Fruit fly (Drosophila melanogaster) whole organism, embryonic: ENCODE measurements around the gene Rbm13.

Source experiments
- CG12744 ChIP-seq: fragments of 200-800 bp; sonication (Bioruptor generic); optimal IDR thresholded peaks from 2 replicates; lab custom pipeline; 2016; ENCODE audit warnings: missing biosample characterization, missing genetic modification characterization
- CG34422 ChIP-seq: fragments of 200-800 bp; sonication (Bioruptor generic); IDR thresholded peaks from 3 replicates; pipeline ENCODE4 v1.3.6; 2022; ENCODE audit warnings: missing biosample characterization, missing genetic modification characterization
- CG7271 ChIP-seq: fragments of 200-800 bp; sonication (Bioruptor generic); optimal IDR thresholded peaks from 2 replicates; lab custom pipeline; 2018; ENCODE audit warnings: missing biosample characterization, mild to moderate bottlenecking, missing genetic modification characterization, moderate library complexity
- Fer1 ChIP-seq: fragments of 200-800 bp; sonication (Bioruptor generic); optimal IDR thresholded peaks from 2 replicates; lab custom pipeline; 2017; ENCODE audit warnings: missing biosample characterization, mild to moderate bottlenecking, missing genetic modification characterization
- Hmr ChIP-seq: fragments of 200-800 bp; sonication (Bioruptor generic); optimal IDR thresholded peaks from 3 replicates; lab custom pipeline; 2017; ENCODE audit warnings: mild to moderate bottlenecking, missing biosample characterization, missing genetic modification reagents, missing genetic modification characterization
- NFAT ChIP-seq: fragments of 200-800 bp; sonication (Bioruptor generic); IDR thresholded peaks from 2 replicates; pipeline ENCODE4 v1.3.6; 2022; ENCODE audit warnings: missing biosample characterization, missing genetic modification characterization
- eve ChIP-seq, 2 experiments: fragments of >200 bp; optimal IDR thresholded peaks; 2 replicates each; lab custom pipeline; 2017; ENCODE audit warnings: missing biosample characterization in 2 of 2, missing genetic modification characterization in 2 of 2
- ewg ChIP-seq: fragments of 200-800 bp; sonication (Bioruptor generic); optimal IDR thresholded peaks from 3 replicates; lab custom pipeline; 2017; ENCODE audit warnings: mild to moderate bottlenecking, missing biosample characterization, missing genetic modification reagents, missing genetic modification characterization
- pita ChIP-seq: fragments of 200-800 bp; sonication (Bioruptor generic); optimal IDR thresholded peaks from 2 replicates; lab custom pipeline; 2017; ENCODE audit warnings: missing biosample characterization, mild to moderate bottlenecking, missing genetic modification characterization

dm6 chrX:8888861-8889392 lies 12.6 kb upstream of the Rbm13 start:
- no peak for TF ChIP-seq CG7271 (tag; lab: Kevin White, UChicago)
- no peak for TF ChIP-seq CG34422
- TF ChIP-seq eve (GFP tag; optimal IDR thresholded peaks at IDR 0.05; lab: Kevin White, UChicago): no peak
- TF ChIP-seq NFAT (GFP tag; lab: Robert Waterston, UW): no peak
- TF ChIP-seq Hmr (GFP tag; lab: Kevin White, UChicago): no peak
- TF ChIP-seq Fer1: no peak
- TF ChIP-seq CG12744 (GFP tag; lab: Kevin White, UChicago): no peak
- TF ChIP-seq ewg (GFP tag; lab: Kevin White, UChicago): no peak
- no peak for TF ChIP-seq pita (GFP tag; lab: Kevin White, UChicago)
